Fruit fly (Drosophila melanogaster) whole organism, wandering third instar larva: ENCODE measurements around the gene GstD7.

Experiments
- Hr78 ChIP-seq: fragments of >200 bp; optimal IDR thresholded peaks from 2 replicates; lab custom pipeline; 2017; ENCODE audit warnings: missing biosample characterization, missing genetic modification characterization
- Myc ChIP-seq: fragments of >200 bp; optimal IDR thresholded peaks from 2 replicates; lab custom pipeline; 2017
- N ChIP-seq: fragments of >200 bp; optimal IDR thresholded peaks from 2 replicates; lab custom pipeline; 2018; ENCODE audit warnings: missing biosample characterization, missing external identifiers, missing genetic modification characterization
- OdsH ChIP-seq: fragments of 200-800 bp; sonication (Bioruptor generic); optimal IDR thresholded peaks from 2 replicates; lab custom pipeline; 2016; ENCODE audit warnings: missing biosample characterization, mild to moderate bottlenecking, missing genetic modification characterization
- jim ChIP-seq: fragments of 175-275, 200-325 bp; sonication (Bioruptor generic); optimal IDR thresholded peaks from 2 replicates; lab custom pipeline; 2016; ENCODE audit warnings: missing biosample characterization, mild to moderate bottlenecking, missing genetic modification characterization
- psq ChIP-seq: fragments of 200-800 bp; sonication (Bioruptor generic); optimal IDR thresholded peaks from 3 replicates; lab custom pipeline; 2017; ENCODE audit warnings: missing biosample characterization, mild to moderate bottlenecking, missing genetic modification characterization, moderate library complexity
- rgr ChIP-seq: fragments of 200-800 bp; sonication (Bioruptor generic); optimal IDR thresholded peaks from 3 replicates; lab custom pipeline; 2016; ENCODE audit warnings: missing biosample characterization, mild to moderate bottlenecking, missing genetic modification characterization

dm6 chr3R:12384274-12384673 lies 6.0 kb downstream of the GstD7 start:
- TF ChIP-seq N (GFP tag; lab: Kevin White, UChicago) (no peak), psq (GFP tag; lab: Kevin White, UChicago) (no peak), OdsH (GFP tag; lab: Kevin White, UChicago) (no peak), rgr (no peak), Myc (lab: Kevin White, UChicago) (no peak), jim (GFP tag; lab: Kevin White, UChicago) (no peak), Hr78 (GFP tag; lab: Kevin White, UChicago) (no peak)
